Worm (Caenorhabditis elegans): ENCODE measurements around the gene F57E7.2.

ce11 chrV:16508667-16509066, 25.7 kb upstream of the F57E7.2 start, which contains the start of gene srr-3:
- TF ChIP-seq flt-1 (GFP tag; IDR thresholded peaks at IDR 0.05) (no peak), ama-1 (optimal IDR thresholded peaks at IDR 0.05) (no peak), pes-1 (GFP tag; IDR thresholded peaks at IDR 0.05) (no peak), sea-1 (GFP tag; conservative IDR thresholded peaks at IDR 0.05) (no peak), hmg-4 (GFP tag; optimal IDR thresholded peaks at IDR 0.05) (no peak), scrt-1 (GFP tag; IDR thresholded peaks at IDR 0.05) (no peak), tbx-37 (GFP tag; conservative IDR thresholded peaks at IDR 0.05) (no peak), aly-1 (tag; optimal IDR thresholded peaks at IDR 0.05) (no peak)

Measured in whole organism, early embryonic.